Fruit fly (Drosophila melanogaster): Measurements from ENCODE around the gene TotE.
A peak's percentile ranks its signal among the peaks of the same experiment; 100 is the strongest.

TotE gene

DNA sequence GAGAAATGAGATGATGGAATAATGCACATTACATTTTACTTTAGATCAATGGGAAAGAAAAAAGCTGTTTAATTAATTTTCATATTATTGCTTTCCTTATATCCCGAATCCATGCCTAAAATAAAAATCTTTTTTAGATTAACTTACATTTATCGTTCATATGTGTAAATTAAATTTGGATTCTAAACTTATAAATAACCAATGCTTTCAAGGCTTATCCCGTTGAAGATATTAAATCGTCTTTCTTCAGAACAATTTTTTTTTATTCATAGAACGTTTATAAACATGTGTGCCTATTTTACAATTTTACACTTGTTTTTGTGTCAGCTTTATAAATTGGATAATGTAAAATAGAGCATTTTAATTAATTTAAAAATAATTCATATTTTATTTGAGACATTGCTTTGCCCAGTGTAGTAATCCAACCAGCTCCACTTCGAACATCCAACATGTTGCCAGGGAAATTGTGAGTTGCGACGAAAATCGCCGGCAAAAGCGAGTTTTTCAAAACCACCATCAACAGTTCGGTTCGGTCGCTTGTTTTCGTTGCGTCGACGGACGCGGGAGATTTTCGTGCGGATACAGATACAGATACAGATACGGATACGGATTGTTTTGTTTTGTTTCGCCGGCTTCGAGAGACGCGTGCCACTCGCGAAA lies 17.7 kb downstream of the TotE start (continued):
- peak; percentile 31 for TF ChIP-seq D19B (GFP tag; optimal IDR thresholded peaks at IDR 0.05)
- no peak for TF ChIP-seq CG15011 (GFP tag; optimal IDR thresholded peaks at IDR 0.05)
- TF ChIP-seq Sox102F (GFP tag; optimal IDR thresholded peaks at IDR 0.05) = peak; percentile 86
- TF ChIP-seq jigr1 (GFP tag; IDR thresholded peaks at IDR 0.05) = no peak
- peak; percentile 61; the same call in 1 of the 2 replicates for TF ChIP-seq CG14014 (GFP tag; IDR thresholded peaks at IDR 0.05)
- TF ChIP-seq Dfd (GFP tag; optimal IDR thresholded peaks at IDR 0.05) = no peak
- TF ChIP-seq p53 (GFP tag; optimal IDR thresholded peaks at IDR 0.05) = no peak
- TF ChIP-seq CG43689 (GFP tag; IDR thresholded peaks at IDR 0.05) = no peak
- TF ChIP-seq CG9727 (GFP tag; optimal IDR thresholded peaks at IDR 0.05) = peak; percentile 83
- TF ChIP-seq prd (optimal IDR thresholded peaks at IDR 0.05) = no peak
- TF ChIP-seq prd (GFP tag; IDR thresholded peaks at IDR 0.05) = peak; percentile 64; the same call in 2 of the 3 replicates
- TF ChIP-seq Rfx (GFP tag; IDR thresholded peaks at IDR 0.05) = peak; percentile 56
- TF ChIP-seq ab (GFP tag; optimal IDR thresholded peaks at IDR 0.05) = no peak
- TF ChIP-seq CG5245 (GFP tag; optimal IDR thresholded peaks at IDR 0.05) = peak; percentile 27
- TF ChIP-seq CG7839 (tag; optimal IDR thresholded peaks at IDR 0.05) = peak; percentile 83
- no peak for TF ChIP-seq CG15073 (GFP tag; optimal IDR thresholded peaks at IDR 0.05)
- peak in 1 of 3 experiments; percentile 94 for TF ChIP-seq lola (GFP tag; optimal IDR thresholded peaks at IDR 0.05)
- no peak for TF ChIP-seq kni (GFP tag; optimal IDR thresholded peaks at IDR 0.05)
- peak; percentile 23 for TF ChIP-seq CG9817 (tag; optimal IDR thresholded peaks at IDR 0.05)
- no peak for TF ChIP-seq CG1792 (GFP tag; optimal IDR thresholded peaks at IDR 0.05)
- TF ChIP-seq Neu2 (GFP tag; optimal IDR thresholded peaks at IDR 0.05; ENCODE audit: borderline replicate concordance) = no peak
- TF ChIP-seq sens-2 (GFP tag; IDR thresholded peaks at IDR 0.05) = no peak
- no peak for TF ChIP-seq HLH54F (GFP tag; optimal IDR thresholded peaks at IDR 0.05)
- TF ChIP-seq Rx (GFP tag; IDR thresholded peaks at IDR 0.05) = no peak; the same call in 1 of the 2 replicates
- TF ChIP-seq lilli (GFP tag; optimal IDR thresholded peaks at IDR 0.05) = peak; percentile 25
- peak; percentile 80 for TF ChIP-seq Xrp1 (GFP tag; IDR thresholded peaks at IDR 0.05)
- no peak for TF ChIP-seq rib (GFP tag; IDR thresholded peaks at IDR 0.05)
- no peak for TF ChIP-seq CG7372 (GFP tag; IDR thresholded peaks at IDR 0.05)
- TF ChIP-seq Chrac-16 (GFP tag; optimal IDR thresholded peaks at IDR 0.05) = peak; percentile 61
- peak; percentile 85 for TF ChIP-seq CG30403 (GFP tag; optimal IDR thresholded peaks at IDR 0.05)
- TF ChIP-seq Atf6 (GFP tag; IDR thresholded peaks at IDR 0.05) = peak; percentile 46; the same call in 1 of the 2 replicates
- 0 out of 2 replicates have a peak, but pooled peaks have one; percentile 35 for TF ChIP-seq Awh (GFP tag; IDR thresholded peaks at IDR 0.05)
- peak; percentile 77 for TF ChIP-seq CG1602 (GFP tag; optimal IDR thresholded peaks at IDR 0.05)
- TF ChIP-seq en (GFP tag; optimal IDR thresholded peaks at IDR 0.05) = no peak
- TF ChIP-seq H15 (GFP tag; IDR thresholded peaks at IDR 0.05) = no peak
- no peak for TF ChIP-seq ham (GFP tag; IDR thresholded peaks at IDR 0.05)
- TF ChIP-seq E2f1 (GFP tag; IDR thresholded peaks at IDR 0.05) = peak; percentile 50; the same call in 1 of the 2 replicates
- TF ChIP-seq Usf (GFP tag; optimal IDR thresholded peaks at IDR 0.05) = peak; percentile 2
- no peak for TF ChIP-seq tll (GFP tag; optimal IDR thresholded peaks at IDR 0.05)
- TF ChIP-seq Sox100B (GFP tag; optimal IDR thresholded peaks at IDR 0.05) = peak; percentile 91
- no peak for TF ChIP-seq exex (tag; optimal IDR thresholded peaks at IDR 0.05)
- TF ChIP-seq lbe (GFP tag; optimal IDR thresholded peaks at IDR 0.05) = no peak
- no peak for TF ChIP-seq Hr39 (optimal IDR thresholded peaks at IDR 0.05)
- peak; percentile 56 for TF ChIP-seq CG16815 (GFP tag; optimal IDR thresholded peaks at IDR 0.05)
- TF ChIP-seq vvl (GFP tag; IDR thresholded peaks at IDR 0.05) = peak; percentile 68
- no peak for TF ChIP-seq CG11398 (GFP tag; optimal IDR thresholded peaks at IDR 0.05)
- no peak for TF ChIP-seq Trl (optimal IDR thresholded peaks at IDR 0.05)
- TF ChIP-seq Trl (GFP tag; optimal IDR thresholded peaks at IDR 0.05) = no peak
- peak; percentile 35 to 65 for TF ChIP-seq dpn (GFP tag; optimal IDR thresholded peaks at IDR 0.05)
- 0 out of 3 replicates have a peak, but pooled peaks have one; percentile 61 for TF ChIP-seq CG2199 (GFP tag; IDR thresholded peaks at IDR 0.05)
- TF ChIP-seq CG8924 (tag; optimal IDR thresholded peaks at IDR 0.05) = peak; percentile 86

Data from whole organism, embryonic.